Worm (Caenorhabditis elegans): ENCODE measurements around the gene str-150.

DNA sequence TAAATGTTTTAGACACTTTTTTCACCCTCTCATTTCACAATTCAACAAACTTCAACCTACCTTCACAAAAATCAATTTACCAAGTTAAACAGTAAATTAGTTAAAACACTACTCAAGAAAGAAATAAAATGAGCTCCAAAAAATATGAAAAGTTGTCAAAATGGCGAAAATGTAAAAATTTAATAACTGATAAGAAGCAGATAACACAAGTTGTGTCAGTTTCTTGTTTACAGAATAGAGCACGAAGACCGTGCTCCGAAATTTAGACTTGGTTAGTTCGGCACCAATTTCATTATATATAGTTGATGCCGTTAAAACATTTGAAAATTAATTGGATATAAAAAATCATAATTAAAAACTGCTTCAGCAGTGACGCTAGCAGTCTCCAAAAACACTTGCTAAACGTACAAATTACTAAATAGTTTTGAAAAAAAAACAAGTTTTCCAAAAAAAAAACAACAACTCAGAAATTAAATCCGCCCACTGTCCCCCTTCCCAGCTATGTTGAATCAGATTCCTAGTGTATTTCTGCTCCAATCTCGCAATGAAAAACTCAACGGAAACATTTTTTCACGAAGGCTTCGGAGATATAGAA is 27.8 kb downstream of the str-150 start, which contains the start of gene srw-54:
- TF ChIP-seq aly-1 (tag; optimal IDR thresholded peaks at IDR 0.05) (no peak), ama-1 (optimal IDR thresholded peaks at IDR 0.05) (no peak), ceh-13 (GFP tag; optimal IDR thresholded peaks at IDR 0.05) (no peak), tbx-37 (GFP tag; conservative IDR thresholded peaks at IDR 0.05) (no peak), hmbx-1 (tag; optimal IDR thresholded peaks at IDR 0.05) (no peak), ets-7 (tag; optimal IDR thresholded peaks at IDR 0.05) (no peak)
